Worm (Caenorhabditis elegans) whole organism, L3 larva: ENCODE measurements around the gene Y38C1BA.4.

Experiments
- elt-1 ChIP-seq: fragments of 150-350 bp; optimal IDR thresholded peaks from 2 replicates; lab custom pipeline; 2014; ENCODE audit warnings: missing biosample characterization, missing genetic modification characterization
- lin-15B ChIP-seq: fragments of 150-350 bp; optimal IDR thresholded peaks from 2 replicates; lab custom pipeline; 2014; ENCODE audit warnings: missing biosample characterization, missing genetic modification characterization
- lsy-12 ChIP-seq: sonication (generic microtip); optimal IDR thresholded peaks from 2 replicates; lab custom pipeline; 2016; ENCODE audit warnings: mild to moderate bottlenecking, missing genetic modification characterization, missing compliant biosample characterization
- mdl-1 ChIP-seq: fragments of 150-350 bp; optimal IDR thresholded peaks from 2 replicates; lab custom pipeline; 2014; ENCODE audit warnings: missing biosample characterization, missing genetic modification characterization
- pqm-1 ChIP-seq: fragments of 150-350 bp; optimal IDR thresholded peaks from 2 replicates; lab custom pipeline; 2017; ENCODE audit warnings: missing biosample characterization, missing genetic modification characterization, inconsistent platforms
- snpc-4 ChIP-seq: fragments of 150-350 bp; optimal IDR thresholded peaks from 2 replicates; lab custom pipeline; 2014; ENCODE audit warnings: missing biosample characterization, missing genetic modification characterization
- tbx-2 ChIP-seq: sonication (generic microtip); optimal IDR thresholded peaks from 2 replicates; lab custom pipeline; 2016; ENCODE audit warnings: mild to moderate bottlenecking, missing genetic modification characterization, missing compliant biosample characterization
- zag-1 ChIP-seq: fragments of 150-350 bp; optimal IDR thresholded peaks from 2 replicates; lab custom pipeline; 2014; ENCODE audit warnings: missing biosample characterization, missing genetic modification characterization
- ztf-11 ChIP-seq: fragments of 150-350 bp; optimal IDR thresholded peaks from 2 replicates; lab custom pipeline; 2014; ENCODE audit warnings: missing biosample characterization, missing genetic modification characterization

- TF ChIP-seq lin-15B (tag; lab: Kevin White, UChicago) (no peak), lsy-12 (tag; lab: Kevin White, UChicago) (no peak), ztf-11 (tag; lab: Kevin White, UChicago) (no peak), mdl-1 (tag; lab: Kevin White, UChicago) (no peak), zag-1 (tag; lab: Kevin White, UChicago) (no peak), tbx-2 (tag; lab: Kevin White, UChicago) (no peak), snpc-4 (tag; lab: Kevin White, UChicago) (no peak), elt-1 (no peak), pqm-1 (tag; lab: Kevin White, UChicago) (no peak)
Observed at ce11 chrIV:1781559-1781958, 40.1 kb upstream of the Y38C1BA.4 start, which contains the start of gene frpr-19.
